Worm (Caenorhabditis elegans): ENCODE data around the gene lec-3.

DNA sequence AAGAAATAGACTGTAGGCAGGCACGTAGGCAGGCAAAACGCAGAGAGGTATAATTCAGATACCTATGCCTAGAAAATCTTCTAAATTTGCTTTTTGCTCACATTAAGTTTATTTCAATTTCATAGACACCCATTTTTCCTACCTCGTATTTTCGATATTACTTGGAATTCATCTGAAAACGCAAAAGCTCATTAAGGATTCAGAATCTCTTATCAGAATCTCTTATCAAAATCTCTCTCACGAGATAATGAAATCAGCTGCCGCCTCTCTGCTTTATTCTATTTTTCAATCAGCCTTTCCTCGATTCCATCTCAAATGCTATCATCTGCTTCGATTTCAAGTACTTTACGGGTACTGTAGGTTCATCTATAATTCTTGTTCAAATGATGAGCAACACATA is 39.1 kb upstream of the lec-3 start:
- TF ChIP-seq pha-4 (tag; optimal IDR thresholded peaks at IDR 0.05), result no peak
- TF ChIP-seq ztf-11 (tag; optimal IDR thresholded peaks at IDR 0.05), result no peak
- no peak for TF ChIP-seq nhr-76 (tag; optimal IDR thresholded peaks at IDR 0.05)

Data from whole organism, mixed stage, embryonic.